Worm (Caenorhabditis elegans) whole organism, L1 larva: ENCODE measurements around the gene vps-39.
A peak's percentile ranks its signal among the peaks of the same experiment; 100 is the strongest.

Source experiments
- C04F5.9 ChIP-seq: sonication (generic microtip); optimal IDR thresholded peaks from 2 replicates; lab custom pipeline; 2016; ENCODE audit warnings: missing genetic modification characterization, missing compliant biosample characterization
- C16A3.4 ChIP-seq: fragments of 150-350 bp; optimal IDR thresholded peaks from 2 replicates; lab custom pipeline; 2014; ENCODE audit warnings: missing biosample characterization, missing genetic modification characterization
- F16B12.6 ChIP-seq: fragments of 150-350 bp; optimal IDR thresholded peaks from 2 replicates; lab custom pipeline; 2014; ENCODE audit warnings: missing biosample characterization, missing genetic modification characterization
- aha-1 ChIP-seq: fragments of 150-350 bp; optimal IDR thresholded peaks from 2 replicates; lab custom pipeline; 2014; ENCODE audit warnings: missing biosample characterization, missing genetic modification characterization
- blmp-1 ChIP-seq: fragments of 150-350 bp; optimal IDR thresholded peaks from 2 replicates; lab custom pipeline; 2014; ENCODE audit warnings: missing biosample characterization, missing genetic modification characterization
- ceh-63 ChIP-seq: fragments of 200-800 bp; sonication (Bioruptor generic); optimal IDR thresholded peaks from 2 replicates; lab custom pipeline; 2018; ENCODE audit warnings: mild to moderate bottlenecking, missing genetic modification characterization, missing compliant biosample characterization
- ceh-82 ChIP-seq, 3 experiments: fragments of 150-350 bp in 1 of 3; sonication (generic microtip) in 2 of 3; optimal IDR thresholded peaks; 2 replicates each; lab custom pipeline; 2014 to 2017; ENCODE audit warnings: missing biosample characterization in 3 of 3, missing genetic modification characterization in 3 of 3
- dsc-1 ChIP-seq: sonication (generic microtip); optimal IDR thresholded peaks from 2 replicates; lab custom pipeline; 2016; ENCODE audit warnings: mild to moderate bottlenecking, missing genetic modification characterization, missing compliant biosample characterization
- efl-1 ChIP-seq, 4 experiments: fragments of 150-350 bp; optimal IDR thresholded peaks in 3 of 4; peaks in 1 of 4; 1 replicate in 1 of 4; 2 replicates in 3 of 4; lab custom pipeline; 2014; ENCODE audit warnings: missing biosample characterization in 2 of 4, missing genetic modification characterization in 2 of 4, missing genetic modification reagents in 2 of 4
- fkh-10 ChIP-seq: sonication (generic microtip); optimal IDR thresholded peaks from 2 replicates; lab custom pipeline; 2017; ENCODE audit warnings: missing biosample characterization, missing genetic modification reagents, missing genetic modification characterization
- fkh-4 ChIP-seq: sonication (generic microtip); optimal IDR thresholded peaks from 2 replicates; lab custom pipeline; 2016; ENCODE audit warnings: missing compliant biosample characterization, missing genetic modification characterization, borderline replicate concordance
- fkh-8 ChIP-seq: sonication (generic microtip); optimal IDR thresholded peaks from 2 replicates; lab custom pipeline; 2016; ENCODE audit warnings: mild to moderate bottlenecking, missing genetic modification characterization, missing compliant biosample characterization
- fos-1 ChIP-seq: fragments of 150-350 bp; optimal IDR thresholded peaks from 2 replicates; lab custom pipeline; 2014; ENCODE audit warnings: missing biosample characterization, missing genetic modification characterization
- irx-1 ChIP-seq: sonication (generic microtip); optimal IDR thresholded peaks from 2 replicates; lab custom pipeline; 2016; ENCODE audit warnings: missing genetic modification characterization, missing compliant biosample characterization
- jun-1 ChIP-seq: fragments of 150-350 bp; optimal IDR thresholded peaks from 2 replicates; lab custom pipeline; 2014; ENCODE audit warnings: missing biosample characterization, missing genetic modification reagents, missing genetic modification characterization
- lin-13 ChIP-seq: fragments of 150-350 bp; optimal IDR thresholded peaks from 2 replicates; lab custom pipeline; 2014; ENCODE audit warnings: missing biosample characterization, missing genetic modification reagents, missing genetic modification characterization
- lin-14 ChIP-seq: fragments of 200-800 bp; sonication (Bioruptor generic); optimal IDR thresholded peaks from 2 replicates; lab custom pipeline; 2018; ENCODE audit warnings: mild to moderate bottlenecking, missing genetic modification characterization, moderate library complexity, missing compliant biosample characterization
- lin-39 ChIP-seq: fragments of 150-350 bp; optimal IDR thresholded peaks from 2 replicates; lab custom pipeline; 2014; ENCODE audit warnings: missing biosample characterization, missing genetic modification reagents, missing genetic modification characterization
- lsy-2 ChIP-seq, 2 experiments: fragments of 150-350 bp; optimal IDR thresholded peaks; 2 replicates each; lab custom pipeline; 2014; ENCODE audit warnings: missing biosample characterization in 2 of 2, missing genetic modification characterization in 2 of 2
- mab-9 ChIP-seq: fragments of 200-800 bp; sonication (Bioruptor generic); IDR thresholded peaks from 2 replicates; pipeline ENCODE4 v1.3.6; 2022; ENCODE audit warnings: missing genetic modification reagents, missing genetic modification characterization, missing compliant biosample characterization
- mdl-1 ChIP-seq, 2 experiments: fragments of 150-350 bp; optimal IDR thresholded peaks; 2 replicates each; lab custom pipeline; 2014 to 2017; ENCODE audit warnings: missing biosample characterization in 2 of 2, missing genetic modification characterization in 2 of 2, inconsistent platforms in 1 of 2
- mep-1 ChIP-seq: fragments of 150-350 bp; optimal IDR thresholded peaks from 2 replicates; lab custom pipeline; 2014; ENCODE audit warnings: missing biosample characterization, missing genetic modification characterization
- nhr-12 ChIP-seq: sonication (generic microtip); optimal IDR thresholded peaks from 2 replicates; lab custom pipeline; 2017; ENCODE audit warnings: missing biosample characterization, missing genetic modification characterization
- nhr-19 ChIP-seq: fragments of 200-800 bp; sonication (Bioruptor generic); conservative IDR thresholded peaks from 2 replicates; pipeline ENCODE4 v1.3.6; 2022; ENCODE audit warnings: missing genetic modification characterization, missing compliant biosample characterization
- nhr-237 ChIP-seq: fragments of 150-350 bp; optimal IDR thresholded peaks from 2 replicates; lab custom pipeline; 2014; ENCODE audit warnings: missing biosample characterization, missing genetic modification characterization
- nhr-47 ChIP-seq: sonication (generic microtip); optimal IDR thresholded peaks from 2 replicates; lab custom pipeline; 2016; ENCODE audit warnings: mild to moderate bottlenecking, missing genetic modification characterization, moderate library complexity, missing compliant biosample characterization
- nhr-71 ChIP-seq: sonication (generic microtip); optimal IDR thresholded peaks from 2 replicates; lab custom pipeline; 2016; ENCODE audit warnings: mild to moderate bottlenecking, missing genetic modification characterization, moderate library complexity, missing compliant biosample characterization
- nhr-76 ChIP-seq: sonication (generic microtip); optimal IDR thresholded peaks from 2 replicates; lab custom pipeline; 2017; ENCODE audit warnings: missing biosample characterization, missing genetic modification characterization
- nhr-77 ChIP-seq: fragments of 150-350 bp; optimal IDR thresholded peaks from 2 replicates; lab custom pipeline; 2014; ENCODE audit warnings: missing biosample characterization, missing genetic modification characterization
- nhr-90 ChIP-seq: sonication (generic microtip); optimal IDR thresholded peaks from 2 replicates; lab custom pipeline; 2016; ENCODE audit warnings: mild to moderate bottlenecking, missing genetic modification characterization, missing compliant biosample characterization; ENCODE audit not compliant: poor library complexity
- pax-3 ChIP-seq: fragments of 200-800 bp; sonication (Bioruptor generic); optimal IDR thresholded peaks from 2 replicates; lab custom pipeline; 2018; ENCODE audit warnings: mild to moderate bottlenecking, missing genetic modification characterization, moderate library complexity, missing compliant biosample characterization
- rnt-1 ChIP-seq: sonication (generic microtip); optimal IDR thresholded peaks from 2 replicates; lab custom pipeline; 2016; ENCODE audit warnings: mild to moderate bottlenecking, missing genetic modification characterization, moderate library complexity, missing compliant biosample characterization
- snu-23 ChIP-seq: sonication (generic microtip); optimal IDR thresholded peaks from 2 replicates; lab custom pipeline; 2016; ENCODE audit warnings: missing genetic modification characterization, missing compliant biosample characterization
- sup-37 ChIP-seq: fragments of 200-800 bp; sonication (Bioruptor generic); optimal IDR thresholded peaks from 2 replicates; lab custom pipeline; 2018; ENCODE audit warnings: mild to moderate bottlenecking, missing genetic modification characterization, missing compliant biosample characterization
- unc-130 ChIP-seq: fragments of 150-350 bp; optimal IDR thresholded peaks from 2 replicates; lab custom pipeline; 2017; ENCODE audit warnings: missing biosample characterization, missing genetic modification characterization, inconsistent platforms
- unc-98 ChIP-seq: fragments of 200-800 bp; sonication (Bioruptor generic); IDR thresholded peaks from 2 replicates; pipeline ENCODE4 v1.3.6; 2022; ENCODE audit warnings: missing genetic modification characterization, missing compliant biosample characterization
- vab-15 ChIP-seq: sonication (generic microtip); optimal IDR thresholded peaks from 2 replicates; lab custom pipeline; 2017; ENCODE audit warnings: missing genotype, mild to moderate bottlenecking, missing genetic modification characterization, missing compliant biosample characterization
- xbp-1 ChIP-seq: sonication (generic microtip); optimal IDR thresholded peaks from 2 replicates; lab custom pipeline; 2016; ENCODE audit warnings: missing genetic modification characterization, missing compliant biosample characterization
- ztf-11 ChIP-seq, 2 experiments: sonication (generic microtip); optimal IDR thresholded peaks; 2 replicates each; lab custom pipeline; 2016 to 2017; ENCODE audit warnings: missing genetic modification characterization in 2 of 2, missing biosample characterization in 1 of 2, missing compliant biosample characterization in 1 of 2
- ztf-4 ChIP-seq: fragments of 150-350 bp; optimal IDR thresholded peaks from 2 replicates; lab custom pipeline; 2014; ENCODE audit warnings: missing biosample characterization, missing genetic modification characterization

vps-39 gene

ce11 chrV:14005812-14006211 is 32.4 kb downstream of the vps-39 start, which contains the start of gene ric-7:
ric-7 (minus strand) TSS chrV:14005912.
- TF ChIP-seq nhr-47 (no peak), lin-39 (tag; lab: Kevin White, UChicago) (no peak), lin-13 (no peak), fkh-4 (no peak), C04F5.9 (no peak), ceh-82 (tag; optimal IDR thresholded peaks at IDR 0.05; lab: Kevin White, UChicago) (no peak), nhr-237 (tag; lab: Kevin White, UChicago) (no peak), pax-3 (tag; lab: Kevin White, UChicago) (no peak), fkh-8 (tag; lab: Kevin White, UChicago) (no peak), F16B12.6 (tag; lab: Kevin White, UChicago) (no peak), fos-1 (tag; lab: Kevin White, UChicago) (no peak), efl-1 (optimal IDR thresholded peaks at IDR 0.05; lab: Kevin White, UChicago) (no peak), efl-1 (GFP tag; optimal IDR thresholded peaks at IDR 0.05 in 1 of 2; lab: Kevin White, UChicago) (no peak), ztf-4 (tag; lab: Kevin White, UChicago) (no peak), ztf-11 (tag; optimal IDR thresholded peaks at IDR 0.05; lab: Kevin White, UChicago) (no peak)

ce11 chrV:14004342-14004741 is 33.8 kb downstream of the vps-39 start:
- TF ChIP-seq fkh-4 (peak; percentile 9), aha-1 (tag; lab: Kevin White, UChicago) (no peak), rnt-1 (tag; lab: Kevin White, UChicago) (peak; percentile 4), nhr-90 (tag; lab: Kevin White, UChicago) (no peak), mdl-1 (tag; optimal IDR thresholded peaks at IDR 0.05; lab: Kevin White, UChicago) (no peak), fkh-8 (tag; lab: Kevin White, UChicago) (peak; percentile 33), unc-98 (GFP tag; lab: Robert Waterston, UW) (no peak), xbp-1 (tag; lab: Kevin White, UChicago) (no peak), nhr-12 (no peak), lin-14 (peak; percentile 36), ceh-63 (no peak), irx-1 (tag; lab: Kevin White, UChicago) (no peak), nhr-77 (tag; lab: Kevin White, UChicago) (no peak), fkh-10 (peak; percentile 29), F16B12.6 (tag; lab: Kevin White, UChicago) (no peak), nhr-76 (no peak), jun-1 (tag; lab: Kevin White, UChicago) (no peak), nhr-71 (tag; lab: Kevin White, UChicago) (peak; percentile 29), dsc-1 (tag; lab: Kevin White, UChicago) (peak; percentile 64), vab-15 (no peak), nhr-47 (peak; percentile 13), sup-37 (no peak), lsy-2 (tag; optimal IDR thresholded peaks at IDR 0.05; lab: Kevin White, UChicago) (no peak), mep-1 (tag; lab: Kevin White, UChicago) (no peak)
- TF ChIP-seq, all 84 proteins: peak for 8

- TF ChIP-seq fkh-10: peak; percentile 45
- peak in 1 of 3 experiments; percentile 26 for TF ChIP-seq ceh-82 (tag; optimal IDR thresholded peaks at IDR 0.05; lab: Kevin White, UChicago)
- peak; percentile 4 for TF ChIP-seq unc-130 (tag; lab: Kevin White, UChicago)
- peak; percentile 22 for TF ChIP-seq nhr-19
- TF ChIP-seq nhr-76: no peak
- peak; percentile 39 for TF ChIP-seq rnt-1 (tag; lab: Kevin White, UChicago)
- TF ChIP-seq mab-9 (GFP tag; lab: Robert Waterston, UW): peak; percentile 12; the same call in 1 of the 2 replicates
- TF ChIP-seq blmp-1 (tag; lab: Kevin White, UChicago): no peak
- TF ChIP-seq ztf-4 (tag; lab: Kevin White, UChicago): no peak
- TF ChIP-seq lin-14: peak; percentile 70
- no peak for TF ChIP-seq C04F5.9
- TF ChIP-seq C16A3.4 (tag; lab: Kevin White, UChicago): peak; percentile 2
- TF ChIP-seq mep-1 (tag; lab: Kevin White, UChicago): peak; percentile 14
- TF ChIP-seq snu-23: peak; percentile 1
- TF ChIP-seq lsy-2 (tag; optimal IDR thresholded peaks at IDR 0.05; lab: Kevin White, UChicago): peak in 1 of 2 experiments; percentile 36
- peak; percentile 39 for TF ChIP-seq dsc-1 (tag; lab: Kevin White, UChicago)
Measured at ce11 chrV:14003587-14004156, 34.5 kb downstream of the vps-39 start.
